Fruit fly (Drosophila melanogaster) whole organism, embryonic: Measurements from ENCODE around the gene CG34180.

Source experiments
- Abd-B ChIP-seq: fragments of 200-800 bp; sonication (Bioruptor generic); optimal IDR thresholded peaks from 2 replicates; lab custom pipeline; 2018; ENCODE audit warnings: missing biosample characterization, mild to moderate bottlenecking, missing genetic modification characterization, moderate library complexity
- Aef1 ChIP-seq: fragments of 200-800 bp; sonication (Bioruptor generic); IDR thresholded peaks from 3 replicates; pipeline ENCODE4 v1.3.6; 2022; ENCODE audit warnings: missing biosample characterization, missing genetic modification characterization
- B-H2 ChIP-seq: fragments of 200-800 bp; sonication (Bioruptor generic); optimal IDR thresholded peaks from 2 replicates; lab custom pipeline; 2018; ENCODE audit warnings: missing biosample characterization, mild to moderate bottlenecking, missing genetic modification characterization
- BEAF-32 ChIP-seq: fragments of 200-800 bp; sonication (Bioruptor generic); optimal IDR thresholded peaks from 3 replicates; lab custom pipeline; 2017; ENCODE audit warnings: missing biosample characterization, missing genetic modification characterization, mild to moderate bottlenecking, moderate library complexity, missing genetic modification reagents
- CG11695 ChIP-seq: fragments of 200-800 bp; sonication (Bioruptor generic); IDR thresholded peaks from 3 replicates; pipeline ENCODE4 v1.3.6; 2022; ENCODE audit warnings: missing biosample characterization, missing genetic modification characterization
- CG15601 ChIP-seq: fragments of 200-800 bp; sonication (Bioruptor generic); optimal IDR thresholded peaks from 3 replicates; lab custom pipeline; 2019; ENCODE audit warnings: missing biosample characterization, mild to moderate bottlenecking, missing genetic modification characterization, moderate library complexity
- CG1602 ChIP-seq: fragments of 200-800 bp; sonication (Bioruptor generic); optimal IDR thresholded peaks from 3 replicates; lab custom pipeline; 2016; ENCODE audit warnings: missing biosample characterization, missing genetic modification characterization
- CG16813 ChIP-seq: fragments of 200-800 bp; sonication (Bioruptor generic); IDR thresholded peaks from 3 replicates; pipeline ENCODE4 v1.3.6; 2022; ENCODE audit warnings: missing biosample characterization, missing genetic modification characterization; ENCODE audit not compliant: partially characterized antibody
- CG17359 ChIP-seq: fragments of 200-800 bp; sonication (Bioruptor generic); optimal IDR thresholded peaks from 3 replicates; lab custom pipeline; 2018; ENCODE audit warnings: missing biosample characterization, mild to moderate bottlenecking, missing genetic modification characterization, moderate library complexity
- CG1832 ChIP-seq: fragments of 200-800 bp; sonication (Bioruptor generic); optimal IDR thresholded peaks from 2 replicates; lab custom pipeline; 2017; ENCODE audit warnings: missing biosample characterization, mild to moderate bottlenecking, missing genetic modification characterization, inconsistent platforms
- CG30403 ChIP-seq: fragments of 200-800 bp; sonication (Bioruptor generic); optimal IDR thresholded peaks from 3 replicates; lab custom pipeline; 2016; ENCODE audit warnings: missing biosample characterization, missing genetic modification characterization
- CG4282 ChIP-seq: fragments of 200-800 bp; sonication (Bioruptor generic); optimal IDR thresholded peaks from 2 replicates; lab custom pipeline; 2016; ENCODE audit warnings: missing biosample characterization, missing genetic modification characterization
- CG6654 ChIP-seq: fragments of 200-800 bp; sonication (Bioruptor generic); optimal IDR thresholded peaks from 2 replicates; lab custom pipeline; 2017; ENCODE audit warnings: missing biosample characterization, mild to moderate bottlenecking, missing genetic modification characterization
- CG8089 ChIP-seq: fragments of 200-800 bp; sonication (Bioruptor generic); optimal IDR thresholded peaks from 3 replicates; lab custom pipeline; 2016; ENCODE audit warnings: missing biosample characterization, missing genetic modification characterization
- CG8359 ChIP-seq: fragments of 200-800 bp; sonication (Bioruptor generic); optimal IDR thresholded peaks from 2 replicates; lab custom pipeline; 2017; ENCODE audit warnings: missing biosample characterization, mild to moderate bottlenecking, missing genetic modification characterization, borderline replicate concordance
- CG9817 ChIP-seq: fragments of 200-800 bp; sonication (Bioruptor generic); optimal IDR thresholded peaks from 2 replicates; lab custom pipeline; 2018; ENCODE audit warnings: missing biosample characterization, mild to moderate bottlenecking, missing genetic modification characterization, moderate library complexity
- Dip3 ChIP-seq: fragments of 200-800 bp; sonication (Bioruptor generic); optimal IDR thresholded peaks from 3 replicates; lab custom pipeline; 2016; ENCODE audit warnings: missing biosample characterization, missing genetic modification characterization
- Doc2 ChIP-seq: fragments of 200-800 bp; sonication (Bioruptor generic); IDR thresholded peaks from 2 replicates; pipeline ENCODE4 v1.3.6; 2022; ENCODE audit warnings: missing biosample characterization, missing genetic modification characterization
- Drgx ChIP-seq: fragments of 200-800 bp; sonication (Bioruptor generic); IDR thresholded peaks from 2 replicates; pipeline ENCODE4 v1.3.6; 2022; ENCODE audit warnings: missing biosample characterization, missing genetic modification characterization
- ERR ChIP-seq: fragments of 200-800 bp; sonication (Bioruptor generic); optimal IDR thresholded peaks from 2 replicates; lab custom pipeline; 2016; ENCODE audit warnings: missing biosample characterization, missing genetic modification characterization
- GATAe ChIP-seq: fragments of 200-800 bp; sonication (Bioruptor generic); conservative IDR thresholded peaks from 2 replicates; pipeline ENCODE4 v1.3.6; 2022; ENCODE audit warnings: missing biosample characterization, missing genetic modification characterization
- HmgD ChIP-seq: fragments of 200-800 bp; sonication (Bioruptor generic); optimal IDR thresholded peaks from 3 replicates; lab custom pipeline; 2016; ENCODE audit warnings: missing biosample characterization, missing genetic modification characterization
- Hr78 ChIP-seq, 2 experiments: fragments of 200-800 bp in 1 of 2; fragments of >200 bp in 1 of 2; sonication (Bioruptor generic) in 1 of 2; optimal IDR thresholded peaks; 2 replicates each; lab custom pipeline; 2017 to 2019; ENCODE audit warnings: missing biosample characterization in 2 of 2, missing genetic modification characterization in 2 of 2, mild to moderate bottlenecking in 1 of 2, moderate library complexity in 1 of 2
- Myb ChIP-seq: fragments of 200-800 bp; sonication (Bioruptor generic); optimal IDR thresholded peaks from 2 replicates; lab custom pipeline; 2016; ENCODE audit warnings: missing biosample characterization, missing genetic modification characterization
- Opbp ChIP-seq: fragments of 200-800 bp; sonication (Bioruptor generic); IDR thresholded peaks from 3 replicates; pipeline ENCODE4 v1.3.6; 2022; ENCODE audit warnings: missing biosample characterization, missing genetic modification characterization; ENCODE audit not compliant: partially characterized antibody
- Six4 ChIP-seq: fragments of 200-800 bp; sonication (Bioruptor generic); optimal IDR thresholded peaks from 2 replicates; lab custom pipeline; 2016; ENCODE audit warnings: missing biosample characterization, missing genetic modification characterization
- abd-A ChIP-seq: fragments of 200-800 bp; sonication (Bioruptor generic); optimal IDR thresholded peaks from 3 replicates; lab custom pipeline; 2019; ENCODE audit warnings: missing biosample characterization, mild to moderate bottlenecking, missing genetic modification characterization, moderate library complexity
- ase ChIP-seq: fragments of 200-800 bp; sonication (Bioruptor generic); IDR thresholded peaks from 3 replicates; pipeline ENCODE4 v1.3.6; 2022; ENCODE audit warnings: missing biosample characterization, missing genetic modification characterization
- ato ChIP-seq: fragments of 200-800 bp; sonication (Bioruptor generic); IDR thresholded peaks from 2 replicates; pipeline ENCODE4 v1.3.6; 2022; ENCODE audit warnings: missing biosample characterization, missing genetic modification characterization; ENCODE audit not compliant: partially characterized antibody
- dan ChIP-seq: fragments of 200-800 bp; sonication (Bioruptor generic); IDR thresholded peaks from 2 replicates; pipeline ENCODE4 v1.3.6; 2022; ENCODE audit warnings: missing biosample characterization, missing genetic modification characterization
- dimm ChIP-seq: fragments of 200-800 bp; sonication (Bioruptor generic); IDR thresholded peaks from 2 replicates; pipeline ENCODE4 v1.3.6; 2022; ENCODE audit warnings: missing biosample characterization, missing genetic modification characterization
- dm ChIP-seq: fragments of 200-800 bp; sonication (Bioruptor generic); optimal IDR thresholded peaks from 3 replicates; lab custom pipeline; 2016; ENCODE audit warnings: missing biosample characterization, missing genetic modification characterization
- esg ChIP-seq: fragments of 200-800 bp; sonication (Bioruptor generic); conservative IDR thresholded peaks from 2 replicates; pipeline ENCODE4 v1.3.6; 2022; ENCODE audit warnings: missing biosample characterization, missing genetic modification characterization
- h ChIP-seq: fragments of >200 bp; optimal IDR thresholded peaks from 2 replicates; lab custom pipeline; 2017
- ind ChIP-seq: fragments of 200-800 bp; sonication (Bioruptor generic); optimal IDR thresholded peaks from 3 replicates; lab custom pipeline; 2016; ENCODE audit warnings: missing biosample characterization, missing genetic modification characterization
- nerfin-1 ChIP-seq: fragments of 200-800 bp; sonication (Bioruptor generic); optimal IDR thresholded peaks from 3 replicates; lab custom pipeline; 2019; ENCODE audit warnings: missing biosample characterization, mild to moderate bottlenecking, missing genetic modification characterization, moderate library complexity
- pan ChIP-seq, 4 experiments: fragments of >200 bp in 3 of 4; fragments of 200-800 bp in 1 of 4; sonication (Bioruptor generic) in 1 of 4; optimal IDR thresholded peaks in 3 of 4; IDR thresholded peaks in 1 of 4; 2 replicates each; pipeline versions ENCODE4 v1.3.6 to Lab custom; 2017 to 2022; ENCODE audit warnings: missing biosample characterization in 2 of 4, missing genetic modification characterization in 2 of 4, mixed read lengths in 1 of 4
- peb ChIP-seq: fragments of 200-800 bp; sonication (Bioruptor generic); IDR thresholded peaks from 2 replicates; pipeline ENCODE4 v1.3.6; 2022; ENCODE audit warnings: missing biosample characterization, missing genetic modification characterization
- pfk ChIP-seq: fragments of 200-800 bp; sonication (Bioruptor generic); optimal IDR thresholded peaks from 2 replicates; lab custom pipeline; 2018; ENCODE audit warnings: missing biosample characterization, mild to moderate bottlenecking, missing genetic modification characterization, moderate library complexity
- phol ChIP-seq: fragments of 200-800 bp; sonication (Bioruptor generic); optimal IDR thresholded peaks from 3 replicates; lab custom pipeline; 2018; ENCODE audit warnings: missing biosample characterization, mild to moderate bottlenecking, missing genetic modification characterization, moderate library complexity
- pnt ChIP-seq: fragments of 200-800 bp; sonication (Bioruptor generic); optimal IDR thresholded peaks from 3 replicates; lab custom pipeline; 2016; ENCODE audit warnings: missing biosample characterization, missing genetic modification characterization
- rib ChIP-seq: fragments of 200-800 bp; sonication (Bioruptor generic); IDR thresholded peaks from 2 replicates; pipeline ENCODE4 v1.3.6; 2022; ENCODE audit warnings: missing biosample characterization, missing genetic modification characterization
- salm ChIP-seq: fragments of 200-800 bp; sonication (Bioruptor generic); optimal IDR thresholded peaks from 2 replicates; lab custom pipeline; 2018; ENCODE audit warnings: missing biosample characterization, mild to moderate bottlenecking, missing genetic modification characterization
- sima ChIP-seq: fragments of 200-800 bp; sonication (Bioruptor generic); optimal IDR thresholded peaks from 2 replicates; lab custom pipeline; 2016; ENCODE audit warnings: missing biosample characterization, missing genetic modification characterization
- tgo ChIP-seq: fragments of 200-800 bp; sonication (Bioruptor generic); IDR thresholded peaks from 3 replicates; pipeline ENCODE4 v1.3.6; 2022; ENCODE audit warnings: missing biosample characterization, missing genetic modification characterization
- trem ChIP-seq: fragments of 200-800 bp; optimal IDR thresholded peaks from 3 replicates; lab custom pipeline; 2019; ENCODE audit warnings: missing biosample characterization, mild to moderate bottlenecking, missing genetic modification characterization, moderate library complexity
- ttk ChIP-seq: fragments of 200-800 bp; sonication (Bioruptor generic); IDR thresholded peaks from 2 replicates; pipeline ENCODE4 v2.1.2; 2022; ENCODE audit warnings: missing biosample characterization, missing genetic modification characterization
- wek ChIP-seq: fragments of 200-800 bp; sonication (Bioruptor generic); optimal IDR thresholded peaks from 3 replicates; lab custom pipeline; 2018; ENCODE audit warnings: missing biosample characterization, mild to moderate bottlenecking, missing genetic modification characterization, moderate library complexity
- wor ChIP-seq: fragments of 200-800 bp; sonication (Bioruptor generic); IDR thresholded peaks from 2 replicates; pipeline ENCODE4 v1.3.6; 2022; ENCODE audit warnings: missing biosample characterization, missing genetic modification characterization
- zfh1 ChIP-seq: fragments of 200-800 bp; sonication (Bioruptor generic); IDR thresholded peaks from 3 replicates; pipeline ENCODE4 v1.3.6; 2022; ENCODE audit warnings: missing biosample characterization, missing genetic modification characterization

The CG34180 gene

dm6 chr2L:6065823-6066222, 5.5 kb downstream of the CG34180 start, which contains the start of the genes Fbw5 and CG9147 (continued):
- TF ChIP-seq peb: peak; percentile 99
- TF ChIP-seq Doc2 (GFP tag; lab: Robert Waterston, UW): peak; percentile 95
- peak; percentile 54 for TF ChIP-seq pfk (GFP tag; lab: Kevin White, UChicago)
- TF ChIP-seq zfh1: peak; percentile 100
- no peak for TF ChIP-seq CG1832 (GFP tag; lab: Kevin White, UChicago)
- peak; percentile 99 for TF ChIP-seq Dip3 (GFP tag; lab: Kevin White, UChicago)
- TF ChIP-seq CG8089 (GFP tag; lab: Kevin White, UChicago): peak; percentile 99
- peak; percentile 100 for TF ChIP-seq tgo (GFP tag; lab: Robert Waterston, UW)
- peak; percentile 99 for TF ChIP-seq rib
- peak; percentile 99 for TF ChIP-seq pnt (GFP tag; lab: Kevin White, UChicago)
- TF ChIP-seq GATAe (GFP tag; lab: Robert Waterston, UW): peak; percentile 97
- TF ChIP-seq h (lab: Kevin White, UChicago): no peak
- TF ChIP-seq CG8359 (GFP tag; lab: Kevin White, UChicago): peak; percentile 90
- TF ChIP-seq ato (GFP tag; lab: Robert Waterston, UW): no peak; the same call in 1 of the 2 replicates
- peak; percentile 100 for TF ChIP-seq CG30403 (GFP tag; lab: Kevin White, UChicago)
- peak; percentile 97 for TF ChIP-seq trem (tag; lab: Kevin White, UChicago)
- TF ChIP-seq CG16813 (GFP tag; lab: Robert Waterston, UW): peak; percentile 46; the same call in 1 of the 3 replicates
- peak; percentile 98 for TF ChIP-seq CG4282 (GFP tag; lab: Kevin White, UChicago)
- peak; percentile 91 for TF ChIP-seq CG6654 (GFP tag; lab: Kevin White, UChicago)
- peak; percentile 95 for TF ChIP-seq B-H2 (GFP tag; lab: Kevin White, UChicago)
- TF ChIP-seq wek (GFP tag; lab: Kevin White, UChicago): peak; percentile 97
- peak; percentile 98 for TF ChIP-seq phol
- TF ChIP-seq Aef1 (GFP tag; lab: Robert Waterston, UW): peak; percentile 99
- peak; percentile 99 for TF ChIP-seq HmgD (GFP tag; lab: Kevin White, UChicago)
- peak; percentile 99 for TF ChIP-seq CG15601 (tag; lab: Kevin White, UChicago)
- TF ChIP-seq Hr78 (GFP tag; optimal IDR thresholded peaks at IDR 0.05; lab: Kevin White, UChicago): peak in 1 of 2 experiments; percentile 97
- TF ChIP-seq Opbp (GFP tag; lab: Robert Waterston, UW): peak; percentile 57; the same call in 2 of the 3 replicates
- TF ChIP-seq dimm (GFP tag; lab: Robert Waterston, UW): peak; percentile 99
- TF ChIP-seq wor (GFP tag; lab: Robert Waterston, UW): peak; percentile 99
- TF ChIP-seq CG9817: peak; percentile 99
- peak; percentile 99 for TF ChIP-seq ind
- TF ChIP-seq abd-A (tag; lab: Kevin White, UChicago): no peak
- TF ChIP-seq ERR (GFP tag; lab: Kevin White, UChicago): peak; percentile 99
- peak; percentile 100 for TF ChIP-seq ttk (GFP tag; lab: Robert Waterston, UW)
- TF ChIP-seq Myb: peak; percentile 95
- peak in 1 of 2 experiments; percentile 25 for TF ChIP-seq pan (optimal IDR thresholded peaks at IDR 0.05; lab: Kevin White, UChicago)
- peak; percentile 70 to 99 for TF ChIP-seq pan (GFP tag; optimal IDR thresholded peaks at IDR 0.05 in 1 of 2, IDR thresholded peaks at IDR 0.05 in 1 of 2)
- TF ChIP-seq Drgx (GFP tag; lab: Robert Waterston, UW): peak; percentile 99
- peak; percentile 97 for TF ChIP-seq nerfin-1 (tag; lab: Kevin White, UChicago)
- TF ChIP-seq esg (GFP tag; lab: Robert Waterston, UW): peak; percentile 100
- peak; percentile 99 for TF ChIP-seq Abd-B (GFP tag; lab: Kevin White, UChicago)
- peak; percentile 100 for TF ChIP-seq CG11695 (GFP tag; lab: Robert Waterston, UW)
- TF ChIP-seq ase: peak; percentile 99
- peak; percentile 99 for TF ChIP-seq salm (tag; lab: Kevin White, UChicago)
- peak; percentile 95 for TF ChIP-seq dan (GFP tag; lab: Robert Waterston, UW)
- peak; percentile 100 for TF ChIP-seq CG1602 (GFP tag; lab: Kevin White, UChicago)
- peak; percentile 61 for TF ChIP-seq BEAF-32 (GFP tag; lab: Kevin White, UChicago)
- TF ChIP-seq CG17359 (tag; lab: Kevin White, UChicago): peak; percentile 99
- TF ChIP-seq Six4 (GFP tag; lab: Kevin White, UChicago): peak; percentile 99
- TF ChIP-seq dm (GFP tag; lab: Kevin White, UChicago): peak; percentile 99
- TF ChIP-seq sima (GFP tag; lab: Kevin White, UChicago): peak; percentile 99
